Worm (Caenorhabditis elegans) whole organism, late embryonic: ENCODE data around the gene Y7A5A.9.
A peak's percentile ranks its signal among the peaks of the same experiment; 100 is the strongest.

Source experiments
- C08G9.2 ChIP-seq: sonication (generic microtip); optimal IDR thresholded peaks from 2 replicates; lab custom pipeline; 2016; ENCODE audit warnings: mild to moderate bottlenecking, missing genetic modification characterization, moderate library complexity, missing compliant biosample characterization
- C38D4.7 ChIP-seq: fragments of 200-800 bp; sonication (Bioruptor generic); optimal IDR thresholded peaks from 2 replicates; lab custom pipeline; 2018; ENCODE audit warnings: mild to moderate bottlenecking, missing genetic modification characterization, moderate library complexity, missing compliant biosample characterization
- F13H6.1 ChIP-seq: sonication (generic microtip); optimal IDR thresholded peaks from 2 replicates; lab custom pipeline; 2016; ENCODE audit warnings: missing genetic modification characterization, missing compliant biosample characterization
- K02D7.2 ChIP-seq: sonication (generic microtip); optimal IDR thresholded peaks from 2 replicates; lab custom pipeline; 2017; ENCODE audit warnings: mild to moderate bottlenecking, missing genetic modification characterization, missing compliant biosample characterization
- K09A11.1 ChIP-seq: sonication (generic microtip); optimal IDR thresholded peaks from 2 replicates; lab custom pipeline; 2017; ENCODE audit warnings: antibody characterized with exemption, mild to moderate bottlenecking, missing genetic modification characterization, missing compliant biosample characterization; ENCODE audit not compliant: insufficient read depth
- ama-1 ChIP-seq: fragments of 150-350 bp; optimal IDR thresholded peaks from 2 replicates; lab custom pipeline; 2014
- ceh-14 ChIP-seq: sonication (generic microtip); optimal IDR thresholded peaks from 2 replicates; lab custom pipeline; 2016; ENCODE audit warnings: missing genotype, missing genetic modification characterization, missing compliant biosample characterization
- ceh-18 ChIP-seq: sonication (generic microtip); optimal IDR thresholded peaks from 2 replicates; lab custom pipeline; 2016; ENCODE audit warnings: missing genetic modification characterization, missing compliant biosample characterization
- ceh-19 ChIP-seq: fragments of 200-800 bp; sonication (Bioruptor generic); optimal IDR thresholded peaks from 2 replicates; lab custom pipeline; 2018; ENCODE audit warnings: mild to moderate bottlenecking, missing genetic modification characterization, missing compliant biosample characterization
- ceh-2 ChIP-seq: sonication (generic microtip); optimal IDR thresholded peaks from 2 replicates; lab custom pipeline; 2016; ENCODE audit warnings: missing genotype, missing genetic modification characterization, missing compliant biosample characterization
- ceh-31 ChIP-seq: sonication (generic microtip); optimal IDR thresholded peaks from 2 replicates; lab custom pipeline; 2016; ENCODE audit warnings: missing genetic modification characterization, missing compliant biosample characterization
- ceh-34 ChIP-seq: sonication (generic microtip); optimal IDR thresholded peaks from 2 replicates; lab custom pipeline; 2016; ENCODE audit warnings: mild to moderate bottlenecking, missing genetic modification characterization, missing compliant biosample characterization
- ceh-45 ChIP-seq: fragments of 200-800 bp; sonication (Bioruptor generic); IDR thresholded peaks from 2 replicates; pipeline ENCODE4 v1.3.6; 2022; ENCODE audit warnings: missing genetic modification reagents, missing genetic modification characterization, missing compliant biosample characterization
- ceh-6 ChIP-seq: fragments of 200-800 bp; sonication (Bioruptor generic); optimal IDR thresholded peaks from 2 replicates; lab custom pipeline; 2018; ENCODE audit warnings: mild to moderate bottlenecking, missing genetic modification characterization, missing compliant biosample characterization
- dve-1 ChIP-seq: sonication (generic microtip); optimal IDR thresholded peaks from 2 replicates; lab custom pipeline; 2017; ENCODE audit warnings: antibody characterized with exemption, mild to moderate bottlenecking, missing genetic modification characterization, missing compliant biosample characterization
- elt-2 ChIP-seq: sonication (generic microtip); optimal IDR thresholded peaks from 2 replicates; lab custom pipeline; 2016; ENCODE audit warnings: missing genetic modification reagents, missing genetic modification characterization, missing compliant biosample characterization
- elt-4 ChIP-seq: sonication (generic microtip); optimal IDR thresholded peaks from 2 replicates; lab custom pipeline; 2016; ENCODE audit warnings: missing genetic modification characterization, missing compliant biosample characterization
- ets-4 ChIP-seq: sonication (generic microtip); optimal IDR thresholded peaks from 2 replicates; lab custom pipeline; 2016; ENCODE audit warnings: missing genetic modification characterization, missing compliant biosample characterization
- hlh-13 ChIP-seq: fragments of 200-800 bp; sonication (Bioruptor generic); optimal IDR thresholded peaks from 2 replicates; lab custom pipeline; 2018; ENCODE audit warnings: mild to moderate bottlenecking, missing genetic modification characterization, missing compliant biosample characterization
- hlh-8 ChIP-seq: sonication (generic microtip); optimal IDR thresholded peaks from 2 replicates; lab custom pipeline; 2016; ENCODE audit warnings: missing genotype, missing genetic modification characterization, missing compliant biosample characterization
- lim-6 ChIP-seq: sonication (generic microtip); optimal IDR thresholded peaks from 2 replicates; lab custom pipeline; 2016; ENCODE audit warnings: missing genetic modification characterization, missing compliant biosample characterization
- madf-2 ChIP-seq: sonication (generic microtip); optimal IDR thresholded peaks from 2 replicates; lab custom pipeline; 2017; ENCODE audit warnings: missing genetic modification characterization, missing compliant biosample characterization
- mec-3 ChIP-seq: sonication (generic microtip); optimal IDR thresholded peaks from 2 replicates; lab custom pipeline; 2016; ENCODE audit warnings: borderline replicate concordance, missing genetic modification characterization, missing compliant biosample characterization
- nfya-1 ChIP-seq: sonication (generic microtip); optimal IDR thresholded peaks from 2 replicates; lab custom pipeline; 2017; ENCODE audit warnings: missing genetic modification characterization, mild to moderate bottlenecking, missing compliant biosample characterization, antibody characterized with exemption, moderate library complexity
- nhr-232 ChIP-seq: sonication (generic microtip); optimal IDR thresholded peaks from 2 replicates; lab custom pipeline; 2016; ENCODE audit warnings: missing genetic modification characterization, missing compliant biosample characterization
- npax-4 ChIP-seq: sonication (generic microtip); optimal IDR thresholded peaks from 2 replicates; lab custom pipeline; 2016; ENCODE audit warnings: missing genetic modification characterization, missing compliant biosample characterization
- odd-2 ChIP-seq: sonication (generic microtip); optimal IDR thresholded peaks from 2 replicates; lab custom pipeline; 2017; ENCODE audit warnings: antibody characterized with exemption, mild to moderate bottlenecking, missing genetic modification characterization, missing compliant biosample characterization
- pag-3 ChIP-seq: sonication (generic microtip); optimal IDR thresholded peaks from 2 replicates; lab custom pipeline; 2016; ENCODE audit warnings: missing compliant biosample characterization, missing genetic modification characterization, borderline replicate concordance
- pat-9 ChIP-seq: fragments of 200-800 bp; sonication (Bioruptor generic); optimal IDR thresholded peaks from 2 replicates; lab custom pipeline; 2018; ENCODE audit warnings: mild to moderate bottlenecking, missing genetic modification characterization, moderate library complexity, missing compliant biosample characterization
- pax-1 ChIP-seq: fragments of 150-350 bp; optimal IDR thresholded peaks from 2 replicates; lab custom pipeline; 2014; ENCODE audit warnings: missing biosample characterization, missing genetic modification characterization
- pros-1 ChIP-seq: fragments of 150-350 bp; optimal IDR thresholded peaks from 2 replicates; lab custom pipeline; 2014; ENCODE audit warnings: missing biosample characterization, missing genetic modification reagents, missing genetic modification characterization
- ref-2 ChIP-seq: sonication (generic microtip); optimal IDR thresholded peaks from 2 replicates; lab custom pipeline; 2016; ENCODE audit warnings: missing genetic modification characterization, missing compliant biosample characterization
- rnt-1 ChIP-seq: sonication (generic microtip); optimal IDR thresholded peaks from 2 replicates; lab custom pipeline; 2016; ENCODE audit warnings: missing genetic modification characterization, missing compliant biosample characterization
- sdc-2 ChIP-seq: sonication (generic microtip); optimal IDR thresholded peaks from 2 replicates; lab custom pipeline; 2016; ENCODE audit warnings: missing genotype, missing genetic modification characterization, missing compliant biosample characterization
- sox-4 ChIP-seq: sonication (generic microtip); optimal IDR thresholded peaks from 2 replicates; lab custom pipeline; 2017; ENCODE audit warnings: mild to moderate bottlenecking, missing genetic modification characterization, inconsistent platforms, missing compliant biosample characterization
- tbx-2 ChIP-seq: sonication (generic microtip); optimal IDR thresholded peaks from 2 replicates; lab custom pipeline; 2016; ENCODE audit warnings: missing genetic modification characterization, missing compliant biosample characterization
- tbx-7 ChIP-seq: sonication (generic microtip); optimal IDR thresholded peaks from 2 replicates; lab custom pipeline; 2016; ENCODE audit warnings: missing genotype, missing genetic modification characterization, missing compliant biosample characterization
- unc-42 ChIP-seq: sonication (generic microtip); optimal IDR thresholded peaks from 2 replicates; lab custom pipeline; 2016; ENCODE audit warnings: missing genotype, missing genetic modification characterization, missing compliant biosample characterization
- zip-5 ChIP-seq: sonication (generic microtip); optimal IDR thresholded peaks from 2 replicates; lab custom pipeline; 2016; ENCODE audit warnings: missing genetic modification characterization, missing compliant biosample characterization
- ztf-16 ChIP-seq: sonication (generic microtip); optimal IDR thresholded peaks from 2 replicates; lab custom pipeline; 2017; ENCODE audit warnings: missing genetic modification characterization, missing compliant biosample characterization

The Y7A5A.9 gene

DNA sequence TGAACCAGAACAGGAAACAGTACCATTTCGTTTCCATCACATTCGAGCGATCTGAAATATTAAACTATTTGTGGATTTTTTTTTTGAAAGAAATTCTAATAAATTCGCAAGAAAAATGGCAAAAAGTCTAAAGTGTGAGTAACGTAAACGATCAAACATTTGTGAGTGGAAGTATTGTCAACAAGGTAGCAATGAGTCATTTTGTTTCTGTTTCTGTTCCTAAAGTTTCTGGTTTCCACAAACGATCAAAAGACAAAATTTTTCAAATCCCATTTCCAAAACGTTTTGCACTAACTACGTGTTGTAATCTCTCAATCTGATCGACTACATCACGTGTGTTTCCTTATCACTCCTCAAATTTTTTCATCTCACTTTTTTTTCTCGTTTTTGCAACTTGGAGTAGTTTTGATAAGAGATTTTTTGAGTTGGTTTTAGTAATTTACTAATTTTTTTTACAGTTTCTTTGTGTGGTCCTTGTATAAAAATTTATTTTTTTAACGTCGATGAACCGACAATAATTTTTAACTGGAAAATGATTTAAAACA is 20.6 kb downstream of the Y7A5A.9 start, which contains the start of gene F59F4.3:
TSS of gene F59F4.3 (minus strand) at position 51 of the 545 bp plus-strand sequence.
- TF ChIP-seq mec-3 (tag; lab: Kevin White, UChicago) (no peak), odd-2 (tag; lab: Kevin White, UChicago) (no peak), lim-6 (tag; lab: Kevin White, UChicago) (no peak), ceh-19 (no peak), K02D7.2 (tag; lab: Kevin White, UChicago) (no peak), ceh-45 (GFP tag; lab: Robert Waterston, UW) (no peak), ceh-14 (tag; lab: Kevin White, UChicago) (no peak)

DNA sequence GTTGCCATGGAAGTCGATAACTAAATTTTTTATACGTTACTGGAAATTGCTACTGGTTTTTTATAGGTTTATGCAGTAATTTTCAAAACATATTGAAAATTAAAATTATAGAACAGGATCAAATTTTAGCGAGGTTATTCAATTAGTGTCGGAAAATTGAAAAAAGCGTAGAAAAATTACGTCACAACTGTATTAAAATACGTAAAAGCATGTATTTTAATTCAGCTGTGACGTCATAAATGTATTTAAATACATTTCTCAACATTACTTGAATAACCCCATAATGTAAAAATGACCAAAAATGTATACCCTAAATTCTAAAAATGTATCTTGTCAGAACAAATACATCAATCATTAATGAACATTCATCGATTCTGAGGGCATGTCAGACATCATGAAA is 21.9 kb downstream of the Y7A5A.9 start:
- no peak for TF ChIP-seq C08G9.2 (tag; lab: Kevin White, UChicago)
- no peak for TF ChIP-seq pat-9 (tag; lab: Kevin White, UChicago)
- no peak for TF ChIP-seq pax-1
- TF ChIP-seq mec-3 (tag; lab: Kevin White, UChicago) = no peak
- no peak for TF ChIP-seq hlh-8 (tag; lab: Kevin White, UChicago)
- TF ChIP-seq tbx-7 (tag; lab: Kevin White, UChicago) = no peak
- no peak for TF ChIP-seq sdc-2
- TF ChIP-seq elt-4 = no peak
- no peak for TF ChIP-seq K09A11.1
- no peak for TF ChIP-seq ama-1 (lab: Kevin White, UChicago)
- no peak for TF ChIP-seq unc-42 (tag; lab: Kevin White, UChicago)
- TF ChIP-seq ceh-14 (tag; lab: Kevin White, UChicago) = no peak

DNA sequence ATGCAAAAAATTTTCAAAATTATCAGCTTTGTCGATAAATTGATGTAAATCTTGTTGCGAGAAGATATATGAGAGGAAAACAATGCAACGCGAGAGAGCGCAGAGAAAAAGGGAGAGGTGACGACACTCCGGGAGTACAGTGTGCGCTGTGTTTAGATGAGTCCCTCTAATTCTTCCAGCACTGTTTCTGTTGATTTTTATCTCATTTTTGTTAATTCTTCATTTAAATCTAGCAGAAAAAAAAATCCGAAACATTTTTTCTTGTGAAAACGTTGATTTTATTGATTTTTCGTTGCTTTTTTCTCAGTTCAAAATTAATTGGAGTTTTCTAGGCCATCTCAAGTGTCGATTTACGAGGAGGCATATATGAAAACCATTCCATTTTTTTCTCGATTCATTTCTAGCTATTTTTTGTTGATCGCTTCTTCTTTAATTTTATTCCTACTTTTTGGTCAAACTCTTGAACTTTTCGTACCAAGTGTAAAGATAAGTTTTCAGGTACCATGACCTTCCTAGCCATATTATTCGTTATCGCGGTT is 22.5 kb downstream of the Y7A5A.9 start, which contains the start of gene acl-1:
TSS of gene acl-1 (plus strand) at position 489 of the 539 bp plus-strand sequence.
- TF ChIP-seq nhr-232 (tag; lab: Kevin White, UChicago) = no peak
- TF ChIP-seq madf-2 = no peak
- peak; percentile 72 for TF ChIP-seq tbx-7 (tag; lab: Kevin White, UChicago)
- no peak for TF ChIP-seq pag-3 (tag; lab: Kevin White, UChicago)
- TF ChIP-seq zip-5 (tag; lab: Kevin White, UChicago) = peak; percentile 18
- TF ChIP-seq ztf-16 (tag; lab: Kevin White, UChicago) = peak; percentile 28
- peak; percentile 72 for TF ChIP-seq tbx-2 (tag; lab: Kevin White, UChicago)
- no peak for TF ChIP-seq C38D4.7 (GFP tag; lab: Kevin White, UChicago)
- peak; percentile 18 for TF ChIP-seq hlh-8 (tag; lab: Kevin White, UChicago)
- peak; percentile 47 for TF ChIP-seq ceh-14 (tag; lab: Kevin White, UChicago)
- peak; percentile 80 for TF ChIP-seq rnt-1
- no peak for TF ChIP-seq hlh-13 (GFP tag; lab: Kevin White, UChicago)
- peak; percentile 65 for TF ChIP-seq ref-2 (tag; lab: Kevin White, UChicago)
- peak; percentile 85 for TF ChIP-seq mec-3 (tag; lab: Kevin White, UChicago)
- TF ChIP-seq lim-6 (tag; lab: Kevin White, UChicago) = peak; percentile 6
- TF ChIP-seq pax-1 = no peak
- peak; percentile 85 for TF ChIP-seq C08G9.2 (tag; lab: Kevin White, UChicago)
- no peak for TF ChIP-seq sox-4
- no peak for TF ChIP-seq elt-2 (tag; lab: Kevin White, UChicago)
- TF ChIP-seq ceh-45 (GFP tag; lab: Robert Waterston, UW) = no peak
- TF ChIP-seq dve-1 (tag; lab: Kevin White, UChicago) = no peak
- TF ChIP-seq ceh-2 (tag; lab: Kevin White, UChicago) = peak; percentile 75
- TF ChIP-seq ceh-34 = peak; percentile 54
- no peak for TF ChIP-seq ceh-6 (GFP tag; lab: Kevin White, UChicago)
- peak; percentile 95 for TF ChIP-seq ceh-31
- peak; percentile 77 for TF ChIP-seq sdc-2
- peak; percentile 49 for TF ChIP-seq nfya-1 (tag; lab: Kevin White, UChicago)
- peak; percentile 44 for TF ChIP-seq F13H6.1 (tag; lab: Kevin White, UChicago)
- TF ChIP-seq unc-42 (tag; lab: Kevin White, UChicago) = peak; percentile 87
- peak; percentile 74 for TF ChIP-seq ets-4 (tag; lab: Kevin White, UChicago)
- no peak for TF ChIP-seq pros-1
- no peak for TF ChIP-seq npax-4 (tag; lab: Kevin White, UChicago)
- peak; percentile 65 for TF ChIP-seq ceh-18 (tag; lab: Kevin White, UChicago)
